Worm (Caenorhabditis elegans) whole organism, L4 larva: ENCODE data around the gene ccch-1.

Experiments used
- T20F7.1 ChIP-seq: fragments of 200-800 bp; sonication (Bioruptor generic); optimal IDR thresholded peaks from 2 replicates; lab custom pipeline; 2018; ENCODE audit warnings: mild to moderate bottlenecking, missing genetic modification characterization, missing compliant biosample characterization
- aha-1 ChIP-seq: fragments of 150-350 bp; peaks from one replicate; lab custom pipeline; 2014; ENCODE audit warnings: missing biosample characterization, missing genetic modification characterization
- ama-1 ChIP-seq: fragments of 150-350 bp; optimal IDR thresholded peaks from 2 replicates; lab custom pipeline; 2014; ENCODE audit warnings: inconsistent platforms, mixed read lengths
- fkh-10 ChIP-seq: fragments of 150-350 bp; optimal IDR thresholded peaks from 2 replicates; lab custom pipeline; 2014; ENCODE audit warnings: missing biosample characterization, missing genetic modification reagents, missing genetic modification characterization
- pha-4 ChIP-seq, 2 experiments: fragments of 150-350 bp in 1 of 2; fragments of 200-800 bp in 1 of 2; sonication (Bioruptor generic) in 1 of 2; IDR thresholded peaks in 1 of 2; optimal IDR thresholded peaks in 1 of 2; 2 replicates each; pipeline versions ENCODE4 v1.3.6 to Lab custom; 2014 to 2022; ENCODE audit warnings: missing genetic modification characterization in 2 of 2, missing genetic modification reagents in 2 of 2, missing biosample characterization in 1 of 2, missing compliant biosample characterization in 1 of 2
- snpc-1.2 ChIP-seq: fragments of 200-800 bp; sonication (Bioruptor generic); IDR thresholded peaks from 2 replicates; pipeline ENCODE4 v1.3.6; 2022; ENCODE audit warnings: missing genetic modification reagents, missing genetic modification characterization, missing compliant biosample characterization
- zag-1 ChIP-seq: fragments of 150-350 bp; optimal IDR thresholded peaks from 2 replicates; lab custom pipeline; 2014; ENCODE audit warnings: missing biosample characterization, missing genetic modification characterization
- ztf-11 ChIP-seq: fragments of 150-350 bp; optimal IDR thresholded peaks from 2 replicates; lab custom pipeline; 2014; ENCODE audit warnings: missing biosample characterization, missing genetic modification characterization

DNA sequence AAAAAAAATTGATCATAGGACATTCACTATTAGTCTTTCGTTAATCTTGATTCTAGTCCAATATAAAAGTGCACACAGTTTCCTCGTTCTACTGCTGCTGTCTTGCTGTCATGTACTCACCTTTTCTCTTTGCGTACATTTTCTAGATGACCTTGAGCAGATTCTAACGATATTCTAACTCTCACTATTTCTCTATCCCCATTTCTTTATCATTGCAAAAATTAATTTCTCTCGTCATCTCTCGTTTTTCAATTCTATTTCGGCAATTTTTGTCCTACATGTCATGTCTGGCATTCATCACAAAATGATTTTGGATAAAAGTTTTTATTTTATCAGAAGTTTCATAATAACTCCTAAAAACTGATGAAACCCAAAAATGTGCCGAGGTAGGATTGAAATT is 18.9 kb upstream of the ccch-1 start, which contains the start of gene ttll-5:
- no peak for TF ChIP-seq snpc-1.2
- no peak for TF ChIP-seq zag-1 (tag; lab: Kevin White, UChicago)
- no peak for TF ChIP-seq ztf-11 (tag; lab: Kevin White, UChicago)
- no peak for TF ChIP-seq fkh-10 (GFP tag; lab: Kevin White, UChicago)
- TF ChIP-seq ama-1 (lab: Kevin White, UChicago) = no peak
- no peak for TF ChIP-seq T20F7.1
- no peak for TF ChIP-seq pha-4 (GFP tag; IDR thresholded peaks at IDR 0.05; lab: Robert Waterston, UW)
- TF ChIP-seq pha-4 (tag; optimal IDR thresholded peaks at IDR 0.05; lab: Kevin White, UChicago) = no peak
- no peak for TF ChIP-seq aha-1
